Fruit fly (Drosophila melanogaster) whole organism, wandering third instar larva: ENCODE data around the gene SLIRP2.

Source experiments
- Abd-B ChIP-seq: fragments of >200 bp; optimal IDR thresholded peaks from 2 replicates; lab custom pipeline; 2017; ENCODE audit warnings: missing biosample characterization, missing genetic modification characterization
- CG32264 ChIP-seq: fragments of 200-800 bp; sonication (Bioruptor generic); optimal IDR thresholded peaks from 2 replicates; lab custom pipeline; 2016; ENCODE audit warnings: missing biosample characterization, missing genetic modification characterization
- CG9705 ChIP-seq: fragments of 200-800 bp; sonication (Bioruptor generic); optimal IDR thresholded peaks from 2 replicates; lab custom pipeline; 2018; ENCODE audit warnings: missing biosample characterization, mild to moderate bottlenecking, missing genetic modification characterization
- CrebA ChIP-seq: fragments of 200-800 bp; sonication (Bioruptor generic); optimal IDR thresholded peaks from 2 replicates; lab custom pipeline; 2016; ENCODE audit warnings: missing biosample characterization, mild to moderate bottlenecking, missing genetic modification characterization, borderline replicate concordance
- Dfd ChIP-seq: fragments of >200 bp; optimal IDR thresholded peaks from 2 replicates; lab custom pipeline; 2017; ENCODE audit warnings: missing biosample characterization, missing genetic modification characterization
- Dif ChIP-seq: fragments of 200-275, 200-300 bp; sonication (Bioruptor generic); optimal IDR thresholded peaks from 2 replicates; lab custom pipeline; 2018; ENCODE audit warnings: missing biosample characterization, missing genetic modification characterization; ENCODE audit not compliant: partially characterized antibody
- HLH106 ChIP-seq: fragments of 200-800 bp; optimal IDR thresholded peaks from 3 replicates; lab custom pipeline; 2019; ENCODE audit warnings: missing biosample characterization, mild to moderate bottlenecking, missing genetic modification characterization, moderate library complexity
- Hnf4 ChIP-seq: fragments of 200-800 bp; sonication (Bioruptor generic); optimal IDR thresholded peaks from 2 replicates; lab custom pipeline; 2016; ENCODE audit warnings: missing biosample characterization, mild to moderate bottlenecking, missing genetic modification characterization
- Hr78 ChIP-seq: fragments of >200 bp; optimal IDR thresholded peaks from 2 replicates; lab custom pipeline; 2017; ENCODE audit warnings: missing biosample characterization, missing genetic modification characterization
- Hr83 ChIP-seq: fragments of 200-300 bp; sonication (Bioruptor generic); optimal IDR thresholded peaks from 2 replicates; lab custom pipeline; 2016; ENCODE audit warnings: missing biosample characterization, mild to moderate bottlenecking, missing genetic modification characterization, moderate library complexity; ENCODE audit not compliant: poor library complexity, severe bottlenecking
- Jra ChIP-seq: sonication (Bioruptor generic); optimal IDR thresholded peaks from 2 replicates; lab custom pipeline; 2016; ENCODE audit warnings: missing biosample characterization, missing genetic modification characterization
- Mio ChIP-seq: sonication (Bioruptor generic); optimal IDR thresholded peaks from 2 replicates; lab custom pipeline; 2016; ENCODE audit warnings: missing biosample characterization, missing genetic modification characterization
- Myc ChIP-seq: fragments of >200 bp; optimal IDR thresholded peaks from 2 replicates; lab custom pipeline; 2017
- N ChIP-seq: fragments of >200 bp; optimal IDR thresholded peaks from 2 replicates; lab custom pipeline; 2018; ENCODE audit warnings: missing biosample characterization, missing external identifiers, missing genetic modification characterization
- OdsH ChIP-seq: fragments of 200-800 bp; sonication (Bioruptor generic); optimal IDR thresholded peaks from 2 replicates; lab custom pipeline; 2016; ENCODE audit warnings: missing biosample characterization, mild to moderate bottlenecking, missing genetic modification characterization
- Rel ChIP-seq, 2 experiments: fragments of 200-800 bp; sonication (Bioruptor generic) in 1 of 2; optimal IDR thresholded peaks; 2 replicates in 1 of 2; 3 replicates in 1 of 2; lab custom pipeline; 2016 to 2019; ENCODE audit warnings: mild to moderate bottlenecking in 2 of 2, missing biosample characterization in 2 of 2, missing genetic modification characterization in 2 of 2, moderate library complexity in 1 of 2
- Sp1 ChIP-seq: fragments of 200-800 bp; sonication (Bioruptor generic); optimal IDR thresholded peaks from 3 replicates; lab custom pipeline; 2019; ENCODE audit warnings: missing biosample characterization, mild to moderate bottlenecking, missing genetic modification characterization, moderate library complexity
- Vsx2 ChIP-seq: fragments of 200-300, 225-300 bp; sonication (Bioruptor generic); optimal IDR thresholded peaks from 2 replicates; lab custom pipeline; 2018; ENCODE audit warnings: missing biosample characterization, missing genetic modification characterization; ENCODE audit not compliant: partially characterized antibody
- br ChIP-seq: fragments of 200-800 bp; sonication (Bioruptor generic); optimal IDR thresholded peaks from 2 replicates; lab custom pipeline; 2016; ENCODE audit warnings: missing biosample characterization, missing genetic modification characterization
- brk ChIP-seq: fragments of 200-800 bp; sonication (Bioruptor generic); optimal IDR thresholded peaks from 2 replicates; lab custom pipeline; 2016; ENCODE audit warnings: missing biosample characterization, mild to moderate bottlenecking, missing genetic modification characterization
- dl ChIP-seq, 2 experiments: fragments of 175-275, 200-275 bp in 1 of 2; fragments of 200-275 bp in 1 of 2; sonication (Bioruptor generic); optimal IDR thresholded peaks; lab custom pipeline; 2018; ENCODE audit warnings: mild to moderate bottlenecking in 2 of 2, missing biosample characterization in 2 of 2, missing genetic modification characterization in 2 of 2, moderate library complexity in 2 of 2; ENCODE audit not compliant: partially characterized antibody in 2 of 2, insufficient read depth in 1 of 2
- dmrt93B ChIP-seq: fragments of 200-800 bp; sonication (Bioruptor generic); optimal IDR thresholded peaks from 2 replicates; lab custom pipeline; 2018; ENCODE audit warnings: missing biosample characterization, mild to moderate bottlenecking, missing genetic modification characterization
- dsf ChIP-seq: sonication (Bioruptor generic); optimal IDR thresholded peaks from 2 replicates; lab custom pipeline; 2016; ENCODE audit warnings: missing biosample characterization, missing genetic modification characterization, borderline replicate concordance
- ey ChIP-seq: fragments of 200-800 bp; sonication (Bioruptor generic); optimal IDR thresholded peaks from 2 replicates; lab custom pipeline; 2016; ENCODE audit warnings: missing biosample characterization, missing genetic modification characterization
- foxo ChIP-seq, 2 experiments: fragments of 200-800 bp; sonication (Bioruptor generic); optimal IDR thresholded peaks; 2 replicates in 1 of 2; 3 replicates in 1 of 2; lab custom pipeline; 2016 to 2017; ENCODE audit warnings: missing biosample characterization in 2 of 2, missing genetic modification characterization in 2 of 2
- fru ChIP-seq: fragments of 200-800 bp; sonication (Bioruptor generic); optimal IDR thresholded peaks from 3 replicates; lab custom pipeline; 2016; ENCODE audit warnings: missing biosample characterization, mild to moderate bottlenecking, missing genetic modification characterization
- h ChIP-seq: fragments of 200-800 bp; sonication (Bioruptor generic); optimal IDR thresholded peaks from 3 replicates; lab custom pipeline; 2016; ENCODE audit warnings: missing biosample characterization, mild to moderate bottlenecking, missing genetic modification characterization
- jim ChIP-seq: fragments of 175-275, 200-325 bp; sonication (Bioruptor generic); optimal IDR thresholded peaks from 2 replicates; lab custom pipeline; 2016; ENCODE audit warnings: missing biosample characterization, mild to moderate bottlenecking, missing genetic modification characterization
- lola ChIP-seq: fragments of >200 bp; optimal IDR thresholded peaks from 2 replicates; lab custom pipeline; 2017; ENCODE audit warnings: missing biosample characterization, missing genetic modification characterization
- pan ChIP-seq: fragments of >200 bp; optimal IDR thresholded peaks from 2 replicates; lab custom pipeline; 2017
- psq ChIP-seq: fragments of 200-800 bp; sonication (Bioruptor generic); optimal IDR thresholded peaks from 3 replicates; lab custom pipeline; 2017; ENCODE audit warnings: missing biosample characterization, mild to moderate bottlenecking, missing genetic modification characterization, moderate library complexity
- rgr ChIP-seq: fragments of 200-800 bp; sonication (Bioruptor generic); optimal IDR thresholded peaks from 3 replicates; lab custom pipeline; 2016; ENCODE audit warnings: missing biosample characterization, mild to moderate bottlenecking, missing genetic modification characterization
- sage ChIP-seq: fragments of 200-800 bp; sonication (Bioruptor generic); optimal IDR thresholded peaks from 2 replicates; lab custom pipeline; 2016; ENCODE audit warnings: missing biosample characterization, mild to moderate bottlenecking, missing genetic modification characterization
- sv ChIP-seq: fragments of 200-800 bp; sonication (Bioruptor generic); optimal IDR thresholded peaks from 3 replicates; lab custom pipeline; 2016; ENCODE audit warnings: missing biosample characterization, missing genetic modification characterization
- tai ChIP-seq: sonication (Bioruptor generic); optimal IDR thresholded peaks from 2 replicates; lab custom pipeline; 2016; ENCODE audit warnings: missing biosample characterization, missing genetic modification characterization
- usp ChIP-seq: fragments of >200 bp; optimal IDR thresholded peaks from 2 replicates; lab custom pipeline; 2017; ENCODE audit warnings: missing biosample characterization, missing genetic modification characterization
- woc ChIP-seq: sonication (Bioruptor generic); optimal IDR thresholded peaks from 2 replicates; lab custom pipeline; 2016; ENCODE audit warnings: missing biosample characterization, mild to moderate bottlenecking, missing genetic modification characterization

Gene SLIRP2

dm6 chr3R:8670529-8671491, 19.9 kb downstream of the SLIRP2 start, which contains the start of gene p:
Gene p, minus strand, starts transcription at chr3R:8670684.
- no peak for TF ChIP-seq jim (GFP tag; lab: Kevin White, UChicago)
- no peak for TF ChIP-seq lola (GFP tag; lab: Kevin White, UChicago)
- TF ChIP-seq Hnf4 = peak; percentile 21
- TF ChIP-seq h = peak; percentile 33
- TF ChIP-seq dmrt93B (GFP tag; lab: Kevin White, UChicago) = no peak
- TF ChIP-seq Hr83 (GFP tag; lab: Kevin White, UChicago) = peak; percentile 9
- TF ChIP-seq Abd-B = no peak
- TF ChIP-seq N (GFP tag; lab: Kevin White, UChicago) = no peak
- no peak for TF ChIP-seq brk (GFP tag; lab: Kevin White, UChicago)
- no peak for TF ChIP-seq usp (GFP tag; lab: Kevin White, UChicago)
- peak; percentile 47 for TF ChIP-seq OdsH (GFP tag; lab: Kevin White, UChicago)
- TF ChIP-seq ey (GFP tag; lab: Kevin White, UChicago) = peak; percentile 1
- TF ChIP-seq Rel (GFP tag; optimal IDR thresholded peaks at IDR 0.05; lab: Kevin White, UChicago) = no peak
- no peak for TF ChIP-seq Rel (tag; optimal IDR thresholded peaks at IDR 0.05; lab: Kevin White, UChicago)
- TF ChIP-seq Mio (GFP tag; lab: Kevin White, UChicago) = no peak
- TF ChIP-seq sage (GFP tag; lab: Kevin White, UChicago) = peak; percentile 11
- peak; percentile 18 for TF ChIP-seq Jra (GFP tag; lab: Kevin White, UChicago)
- peak; percentile 6 for TF ChIP-seq dsf
- TF ChIP-seq dl (GFP tag; optimal IDR thresholded peaks at IDR 0.05; lab: Kevin White, UChicago; ENCODE audit: insufficient read depth in 1 of 2, partially characterized antibody in 2 of 2) = no peak
- no peak for TF ChIP-seq Vsx2 (GFP tag; lab: Kevin White, UChicago)
- TF ChIP-seq fru (GFP tag; lab: Kevin White, UChicago) = peak; percentile 83
- no peak for TF ChIP-seq tai
- TF ChIP-seq Hr78 (GFP tag; lab: Kevin White, UChicago) = no peak
- no peak for TF ChIP-seq Sp1 (GFP tag; lab: Kevin White, UChicago)
- TF ChIP-seq pan (lab: Kevin White, UChicago) = no peak
- TF ChIP-seq woc (GFP tag; lab: Kevin White, UChicago) = peak; percentile 55
- no peak for TF ChIP-seq sv (GFP tag; lab: Kevin White, UChicago)
- TF ChIP-seq Dfd (GFP tag; lab: Kevin White, UChicago) = no peak
- TF ChIP-seq Myc = no peak
- TF ChIP-seq br (GFP tag; lab: Kevin White, UChicago) = no peak
- no peak for TF ChIP-seq CrebA (GFP tag; lab: Kevin White, UChicago)
- TF ChIP-seq Dif (GFP tag; lab: Kevin White, UChicago) = no peak
- TF ChIP-seq CG9705 = no peak
- peak in 1 of 2 experiments; percentile 62 for TF ChIP-seq foxo (GFP tag; optimal IDR thresholded peaks at IDR 0.05; lab: Kevin White, UChicago)
- TF ChIP-seq psq (GFP tag; lab: Kevin White, UChicago) = no peak
- peak; percentile 61 for TF ChIP-seq rgr (GFP tag; lab: Kevin White, UChicago)

DNA sequence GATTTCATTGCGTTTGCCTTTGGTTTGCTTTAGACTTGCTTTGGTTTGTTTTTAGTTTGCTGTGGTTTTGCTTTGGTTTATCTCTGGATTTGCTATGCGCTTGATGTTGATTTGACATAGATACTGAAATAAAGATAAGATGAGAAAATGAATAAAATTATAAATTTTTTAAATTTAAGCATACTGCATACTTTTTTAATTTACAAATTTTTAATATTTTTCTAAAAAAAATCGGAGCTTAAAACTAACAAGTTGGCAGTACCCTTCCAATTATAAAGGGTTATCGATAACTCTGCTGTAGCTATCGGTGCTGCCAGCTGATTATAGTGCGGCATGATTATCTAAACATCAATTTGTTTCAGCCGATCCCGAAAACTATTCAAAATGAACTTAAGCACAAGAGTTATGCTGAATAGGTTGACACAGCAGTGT, 22.9 kb downstream of the SLIRP2 start, which contains the start of gene mRpL19:
Gene mRpL19, plus strand, starts transcription at position 307 of the 432 bp plus-strand sequence.
- TF ChIP-seq OdsH (GFP tag; lab: Kevin White, UChicago) = peak; percentile 31
- peak; percentile 15 for TF ChIP-seq psq (GFP tag; lab: Kevin White, UChicago)
- peak; percentile 28 for TF ChIP-seq fru (GFP tag; lab: Kevin White, UChicago)
- TF ChIP-seq Rel (GFP tag; optimal IDR thresholded peaks at IDR 0.05; lab: Kevin White, UChicago) = no peak
- TF ChIP-seq Rel (tag; optimal IDR thresholded peaks at IDR 0.05; lab: Kevin White, UChicago) = peak; percentile 0
- peak; percentile 22 for TF ChIP-seq h
- no peak for TF ChIP-seq N (GFP tag; lab: Kevin White, UChicago)
- peak; percentile 15 for TF ChIP-seq woc (GFP tag; lab: Kevin White, UChicago)
- peak in 1 of 2 experiments; percentile 45 for TF ChIP-seq foxo (GFP tag; optimal IDR thresholded peaks at IDR 0.05; lab: Kevin White, UChicago)
- TF ChIP-seq usp (GFP tag; lab: Kevin White, UChicago) = no peak
- TF ChIP-seq Myc = no peak
- no peak for TF ChIP-seq Jra (GFP tag; lab: Kevin White, UChicago)
- peak; percentile 26 for TF ChIP-seq Hnf4
- peak; percentile 37 for TF ChIP-seq sage (GFP tag; lab: Kevin White, UChicago)
- TF ChIP-seq CG32264 (GFP tag; lab: Kevin White, UChicago) = no peak
- peak; percentile 50 for TF ChIP-seq HLH106 (tag; lab: Kevin White, UChicago)
- TF ChIP-seq Sp1 (GFP tag; lab: Kevin White, UChicago) = peak; percentile 43
